Fruit fly (Drosophila melanogaster): ENCODE data around the gene CG12496.

CG12496 gene

dm6 chrX:2365405-2365804 lies 45.3 kb downstream of the CG12496 start (continued):
- TF ChIP-seq CG16863 (GFP tag; optimal IDR thresholded peaks at IDR 0.05) (no peak), CG31441 (GFP tag; IDR thresholded peaks at IDR 0.05) (0 out of 2 replicates have a peak, but pooled peaks have one; percentile 32), NC2β (GFP tag; optimal IDR thresholded peaks at IDR 0.05) (no peak), CG11504 (tag; optimal IDR thresholded peaks at IDR 0.05) (peak; percentile 58), CG18011 (GFP tag; optimal IDR thresholded peaks at IDR 0.05) (no peak), CG5953 (GFP tag; IDR thresholded peaks at IDR 0.05) (no peak), grau (tag; optimal IDR thresholded peaks at IDR 0.05) (peak; percentile 24), Dll (GFP tag; IDR thresholded peaks at IDR 0.05; ENCODE audit: partially characterized antibody) (no peak), CG34422 (GFP tag; IDR thresholded peaks at IDR 0.05) (no peak), sisA (GFP tag; IDR thresholded peaks at IDR 0.05) (0 out of 2 replicates have a peak, but pooled peaks have one; percentile 14), da (GFP tag; optimal IDR thresholded peaks at IDR 0.05) (no peak), CG17612 (GFP tag; IDR thresholded peaks at IDR 0.05) (no peak), lbe (GFP tag; optimal IDR thresholded peaks at IDR 0.05) (no peak), CG12391 (tag; optimal IDR thresholded peaks at IDR 0.05) (peak; percentile 21), CG2120 (GFP tag; optimal IDR thresholded peaks at IDR 0.05) (no peak), az2 (GFP tag; optimal IDR thresholded peaks at IDR 0.05) (peak; percentile 19), CG1024 (GFP tag; IDR thresholded peaks at IDR 0.05) (no peak), sd (tag; optimal IDR thresholded peaks at IDR 0.05) (no peak), CG34224 (GFP tag; IDR thresholded peaks at IDR 0.05; ENCODE audit: partially characterized antibody) (no peak), Meics (GFP tag; optimal IDR thresholded peaks at IDR 0.05) (no peak), zfh1 (GFP tag; IDR thresholded peaks at IDR 0.05) (no peak), psq (GFP tag; optimal IDR thresholded peaks at IDR 0.05) (no peak), Taf1 (GFP tag; IDR thresholded peaks at IDR 0.05) (no peak), CG4404 (GFP tag; IDR thresholded peaks at IDR 0.05) (no peak), H2.0 (GFP tag; IDR thresholded peaks at IDR 0.05) (0 out of 2 replicates have a peak, but pooled peaks have one; percentile 32), CG12155 (GFP tag; optimal IDR thresholded peaks at IDR 0.05) (no peak), CG13123 (GFP tag; optimal IDR thresholded peaks at IDR 0.05) (no peak), disco-r (GFP tag; optimal IDR thresholded peaks at IDR 0.05) (no peak), zen (tag; optimal IDR thresholded peaks at IDR 0.05) (no peak), hb (GFP tag; IDR thresholded peaks at IDR 0.05; ENCODE audit: partially characterized antibody) (no peak), CG9727 (GFP tag; optimal IDR thresholded peaks at IDR 0.05) (peak; percentile 18), CoRest (tag; optimal IDR thresholded peaks at IDR 0.05) (peak; percentile 3), CG10321 (GFP tag; IDR thresholded peaks at IDR 0.05) (no peak), CG3847 (GFP tag; IDR thresholded peaks at IDR 0.05) (no peak), MBD-R2 (GFP tag; IDR thresholded peaks at IDR 0.05) (no peak), jumu (GFP tag; optimal IDR thresholded peaks at IDR 0.05) (no peak), Ada2b (GFP tag; IDR thresholded peaks at IDR 0.05) (no peak), prd (optimal IDR thresholded peaks at IDR 0.05) (no peak), prd (GFP tag; IDR thresholded peaks at IDR 0.05) (peak; percentile 47; the same call in 1 of the 3 replicates), CG6765 (GFP tag; optimal IDR thresholded peaks at IDR 0.05) (no peak), dmrt11E (tag; optimal IDR thresholded peaks at IDR 0.05) (peak; percentile 1), lab (GFP tag; optimal IDR thresholded peaks at IDR 0.05) (peak; percentile 8), tio (GFP tag; optimal IDR thresholded peaks at IDR 0.05) (peak; percentile 2), HLH3B (GFP tag; IDR thresholded peaks at IDR 0.05) (peak; percentile 40; the same call in 1 of the 2 replicates), CG12942 (GFP tag; optimal IDR thresholded peaks at IDR 0.05) (peak; percentile 7), CG6254 (GFP tag; optimal IDR thresholded peaks at IDR 0.05) (no peak), CG8924 (tag; optimal IDR thresholded peaks at IDR 0.05) (no peak), tll (GFP tag; optimal IDR thresholded peaks at IDR 0.05) (no peak), CG1647 (GFP tag; optimal IDR thresholded peaks at IDR 0.05) (no peak), CG12659 (GFP tag; optimal IDR thresholded peaks at IDR 0.05) (no peak), pb (GFP tag; optimal IDR thresholded peaks at IDR 0.05) (no peak), sob (GFP tag; IDR thresholded peaks at IDR 0.05) (no peak)

Data from whole organism, embryonic.